Comparison of ENCODE assay signal across 1 fruit fly cellular context in genomic region chr3L:20194731-20195130, dm6.
TF ChIP-seq lines count a peak whose summit lies in the region.

No protein-coding gene starts in this region.

TF ChIP-seq in whole organism, embryonic, 481 proteins besides CTCF, POLR2A, EP300 and RAD21 (continued from another document):
- TF ChIP-seq Fer1 (GFP tag; optimal IDR thresholded peaks at IDR 0.05; lab: Kevin White, UChicago): peak; percentile 47
- TF ChIP-seq zfh2 (GFP tag; optimal IDR thresholded peaks at IDR 0.05; lab: Kevin White, UChicago): peak; percentile 2
- TF ChIP-seq Xrp1 (GFP tag; IDR thresholded peaks at IDR 0.05; lab: Robert Waterston, UW): peak; percentile 55; the same call in 1 of the 2 replicates
- TF ChIP-seq CG4730 (GFP tag; IDR thresholded peaks at IDR 0.05; lab: Robert Waterston, UW): peak; percentile 45; the same call in 1 of the 2 replicates
- TF ChIP-seq bsh (GFP tag; optimal IDR thresholded peaks at IDR 0.05; lab: Kevin White, UChicago): peak; percentile 41 to 55
- TF ChIP-seq CG1792 (GFP tag; optimal IDR thresholded peaks at IDR 0.05; lab: Kevin White, UChicago): no peak
- peak; percentile 29; the same call in 1 of the 3 replicates for TF ChIP-seq CG14050 (GFP tag; IDR thresholded peaks at IDR 0.05; lab: Robert Waterston, UW)
